Fruit fly (Drosophila melanogaster): Measurements from ENCODE around the gene mth.

The mth gene

DNA sequence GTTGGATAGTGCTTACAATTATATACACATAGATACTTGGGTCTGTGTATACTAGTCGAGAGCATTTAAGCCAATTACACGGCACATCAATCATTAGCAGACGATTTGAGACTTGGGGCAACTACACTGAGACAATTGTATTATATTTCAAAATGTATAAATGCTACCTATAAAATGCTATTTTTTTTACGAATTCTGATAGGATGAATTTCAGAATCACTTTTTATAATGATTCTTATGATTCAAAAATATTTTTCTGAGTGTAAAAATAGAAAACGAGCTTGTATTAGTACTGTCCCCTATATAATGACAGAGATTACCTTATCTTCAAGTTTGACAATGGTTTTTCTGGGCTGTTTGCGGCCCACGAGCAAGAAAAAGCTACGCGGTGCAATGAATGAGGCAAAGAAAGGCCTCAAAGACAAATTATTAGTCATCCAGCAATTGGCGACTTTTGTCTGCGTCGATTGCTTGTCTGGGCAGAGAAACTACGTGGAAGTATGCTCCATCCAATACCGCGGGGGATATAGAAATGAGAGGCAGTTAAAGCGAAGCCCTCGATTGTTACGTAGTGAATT, 4.0 kb upstream of the mth start (continued):
- TF ChIP-seq MBD-R2 (GFP tag; IDR thresholded peaks at IDR 0.05) (peak; percentile 63; the same call in 1 of the 2 replicates), CG17359 (tag; optimal IDR thresholded peaks at IDR 0.05) (peak; percentile 73), CG18599 (GFP tag; optimal IDR thresholded peaks at IDR 0.05) (peak; percentile 85), tll (GFP tag; optimal IDR thresholded peaks at IDR 0.05) (no peak), H2.0 (GFP tag; IDR thresholded peaks at IDR 0.05) (peak; percentile 76), CG10654 (GFP tag; optimal IDR thresholded peaks at IDR 0.05) (peak; percentile 36), D (optimal IDR thresholded peaks at IDR 0.05) (no peak), D (GFP tag; optimal IDR thresholded peaks at IDR 0.05) (no peak), zen2 (GFP tag; IDR thresholded peaks at IDR 0.05; ENCODE audit: partially characterized antibody) (no peak), CG42726 (GFP tag; IDR thresholded peaks at IDR 0.05; ENCODE audit: partially characterized antibody) (no peak), Oaz (GFP tag; IDR thresholded peaks at IDR 0.05) (peak; percentile 63), Bdp1 (GFP tag; optimal IDR thresholded peaks at IDR 0.05) (peak; percentile 25), CG10431 (GFP tag; optimal IDR thresholded peaks at IDR 0.05) (no peak), CG10462 (GFP tag; optimal IDR thresholded peaks at IDR 0.05) (no peak), CG9817 (tag; optimal IDR thresholded peaks at IDR 0.05) (peak; percentile 45), Ssrp (tag; optimal IDR thresholded peaks at IDR 0.05) (peak; percentile 47), CG12219 (GFP tag; optimal IDR thresholded peaks at IDR 0.05) (peak; percentile 40), CG18011 (GFP tag; optimal IDR thresholded peaks at IDR 0.05) (no peak), BtbVII (GFP tag; optimal IDR thresholded peaks at IDR 0.05) (peak; percentile 33), CG3281 (GFP tag; optimal IDR thresholded peaks at IDR 0.05) (peak; percentile 76), twi (tag; optimal IDR thresholded peaks at IDR 0.05) (no peak), unpg (GFP tag; optimal IDR thresholded peaks at IDR 0.05) (peak; percentile 76), HHEX (GFP tag; optimal IDR thresholded peaks at IDR 0.05) (peak; percentile 79), Kr (GFP tag; optimal IDR thresholded peaks at IDR 0.05) (no peak), tgo (GFP tag; IDR thresholded peaks at IDR 0.05) (peak; percentile 84), CG15601 (tag; optimal IDR thresholded peaks at IDR 0.05) (no peak), CG14014 (GFP tag; IDR thresholded peaks at IDR 0.05) (peak; percentile 80), dm (GFP tag; optimal IDR thresholded peaks at IDR 0.05) (peak; percentile 22), CG15514 (GFP tag; optimal IDR thresholded peaks at IDR 0.05) (peak; percentile 43), trh (GFP tag; optimal IDR thresholded peaks at IDR 0.05) (no peak), Fer3 (tag; optimal IDR thresholded peaks at IDR 0.05) (peak; percentile 84), Neu2 (GFP tag; optimal IDR thresholded peaks at IDR 0.05; ENCODE audit: borderline replicate concordance) (no peak), CG3407 (GFP tag; optimal IDR thresholded peaks at IDR 0.05) (no peak), Med (GFP tag) (peak; percentile 92), CG2199 (GFP tag; IDR thresholded peaks at IDR 0.05) (peak; percentile 54; the same call in 1 of the 3 replicates), wor (GFP tag; IDR thresholded peaks at IDR 0.05) (peak; percentile 60), usp (GFP tag; optimal IDR thresholded peaks at IDR 0.05) (no peak), CG12391 (tag; optimal IDR thresholded peaks at IDR 0.05) (peak; percentile 79), CG9727 (GFP tag; optimal IDR thresholded peaks at IDR 0.05) (peak; percentile 80), CG3995 (GFP tag; optimal IDR thresholded peaks at IDR 0.05) (no peak), yki (optimal IDR thresholded peaks at IDR 0.05) (no peak), klu (GFP tag; IDR thresholded peaks at IDR 0.05) (peak; percentile 52), CG33213 (GFP tag; optimal IDR thresholded peaks at IDR 0.05) (peak; percentile 45), Dip3 (GFP tag; optimal IDR thresholded peaks at IDR 0.05) (peak; percentile 58), dmrt99B (tag; optimal IDR thresholded peaks at IDR 0.05) (peak; percentile 89), CG17361 (GFP tag; IDR thresholded peaks at IDR 0.05) (peak; percentile 89), CG12104 (GFP tag; optimal IDR thresholded peaks at IDR 0.05) (no peak), sim (GFP tag; IDR thresholded peaks at IDR 0.05) (0 out of 2 replicates have a peak, but pooled peaks have one; percentile 45), CG6175 (GFP tag; IDR thresholded peaks at IDR 0.05) (no peak), vfl (GFP tag; optimal IDR thresholded peaks at IDR 0.05) (no peak), CG7372 (GFP tag; IDR thresholded peaks at IDR 0.05) (no peak)
